Fruit fly (Drosophila melanogaster): ENCODE data around the gene CG4815.

Gene CG4815

dm6 chr3R:27948421-27948906, 42.1 kb downstream of the CG4815 start, which contains the start of gene Gp93 (continued):
- TF ChIP-seq Antp (GFP tag; optimal IDR thresholded peaks at IDR 0.05) (peak; percentile 21), CG2129 (GFP tag; IDR thresholded peaks at IDR 0.05; ENCODE audit: partially characterized antibody) (no peak), CG10431 (GFP tag; optimal IDR thresholded peaks at IDR 0.05) (no peak), sna (GFP tag; IDR thresholded peaks at IDR 0.05; ENCODE audit: partially characterized antibody) (no peak), vvl (GFP tag; IDR thresholded peaks at IDR 0.05) (peak; percentile 73), CG2199 (GFP tag; IDR thresholded peaks at IDR 0.05) (no peak), HLH4C (GFP tag; IDR thresholded peaks at IDR 0.05; ENCODE audit: partially characterized antibody) (no peak; the same call in 2 of the 3 replicates), sisA (GFP tag; IDR thresholded peaks at IDR 0.05) (peak; percentile 53; the same call in 1 of the 2 replicates), D (optimal IDR thresholded peaks at IDR 0.05) (no peak), D (GFP tag; optimal IDR thresholded peaks at IDR 0.05) (no peak), Dfd (GFP tag; optimal IDR thresholded peaks at IDR 0.05) (no peak), cad (GFP tag; optimal IDR thresholded peaks at IDR 0.05) (no peak), CG4328 (GFP tag; optimal IDR thresholded peaks at IDR 0.05) (peak; percentile 45), CG32767 (GFP tag; IDR thresholded peaks at IDR 0.05) (no peak; the same call in 1 of the 2 replicates), ems (GFP tag; optimal IDR thresholded peaks at IDR 0.05) (peak; percentile 41), insv (GFP tag; optimal IDR thresholded peaks at IDR 0.05) (peak in 1 of 2 experiments; percentile 11), CG1233 (GFP tag; optimal IDR thresholded peaks at IDR 0.05) (no peak), CG9727 (GFP tag; optimal IDR thresholded peaks at IDR 0.05) (peak; percentile 52), CG34422 (GFP tag; IDR thresholded peaks at IDR 0.05) (peak; percentile 96; the same call in 2 of the 3 replicates), BtbVII (GFP tag; optimal IDR thresholded peaks at IDR 0.05) (no peak), Atf3 (GFP tag; optimal IDR thresholded peaks at IDR 0.05) (peak; percentile 9), E2f1 (GFP tag; IDR thresholded peaks at IDR 0.05) (no peak), CG31441 (GFP tag; IDR thresholded peaks at IDR 0.05) (no peak; the same call in 1 of the 2 replicates), chm (GFP tag; IDR thresholded peaks at IDR 0.05) (peak; percentile 59; the same call in 1 of the 2 replicates), CG10274 (GFP tag; optimal IDR thresholded peaks at IDR 0.05) (no peak), CG17385 (GFP tag; optimal IDR thresholded peaks at IDR 0.05) (peak; percentile 44), Scr (GFP tag; IDR thresholded peaks at IDR 0.05; ENCODE audit: partially characterized antibody) (peak; percentile 30; the same call in 1 of the 2 replicates), twi (tag; optimal IDR thresholded peaks at IDR 0.05) (peak; percentile 31), CG1792 (GFP tag; optimal IDR thresholded peaks at IDR 0.05) (no peak), dpn (GFP tag; optimal IDR thresholded peaks at IDR 0.05) (peak; percentile 25 to 64), Elba2 (GFP tag; optimal IDR thresholded peaks at IDR 0.05) (peak; percentile 6), CG18262 (tag; optimal IDR thresholded peaks at IDR 0.05) (peak; percentile 72), inv (GFP tag; IDR thresholded peaks at IDR 0.05; ENCODE audit: partially characterized antibody) (no peak), CG3163 (GFP tag; optimal IDR thresholded peaks at IDR 0.05) (no peak), btn (GFP tag; optimal IDR thresholded peaks at IDR 0.05) (no peak), ssp (GFP tag; IDR thresholded peaks at IDR 0.05) (peak; percentile 54), sd (tag; optimal IDR thresholded peaks at IDR 0.05) (peak; percentile 82), cas (GFP tag; IDR thresholded peaks at IDR 0.05) (0 out of 2 replicates have a peak, but pooled peaks have one; percentile 6), slou (GFP tag; optimal IDR thresholded peaks at IDR 0.05) (peak; percentile 12), Ada2b (GFP tag; IDR thresholded peaks at IDR 0.05) (no peak; the same call in 1 of the 2 replicates), CG3407 (GFP tag; optimal IDR thresholded peaks at IDR 0.05) (no peak), her (GFP tag; optimal IDR thresholded peaks at IDR 0.05) (peak; percentile 18), sim (GFP tag; IDR thresholded peaks at IDR 0.05) (no peak), CG4707 (GFP tag; optimal IDR thresholded peaks at IDR 0.05) (no peak), exex (tag; optimal IDR thresholded peaks at IDR 0.05) (peak; percentile 50), odd (GFP tag; optimal IDR thresholded peaks at IDR 0.05) (no peak), Dll (GFP tag; IDR thresholded peaks at IDR 0.05; ENCODE audit: partially characterized antibody) (0 out of 4 replicates have a peak, but pooled peaks have one; percentile 49), Tbp (GFP tag; optimal IDR thresholded peaks at IDR 0.05) (no peak), CG17568 (GFP tag; optimal IDR thresholded peaks at IDR 0.05) (no peak), CG4282 (GFP tag; optimal IDR thresholded peaks at IDR 0.05) (no peak), H2.0 (GFP tag; IDR thresholded peaks at IDR 0.05) (peak; percentile 55; the same call in 1 of the 2 replicates)
